Worm (Caenorhabditis elegans) whole organism, young adult: ENCODE measurements around the gene rpn-1.

Experiments used
- B0035.1 ChIP-seq: sonication (generic microtip); optimal IDR thresholded peaks from 2 replicates; lab custom pipeline; 2016; ENCODE audit warnings: missing genetic modification characterization, mild to moderate bottlenecking, missing compliant biosample characterization, missing genotype, missing genetic modification reagents
- B0336.3 ChIP-seq: fragments of 200-800 bp; sonication (Bioruptor generic); IDR thresholded peaks from 2 replicates; pipeline ENCODE4 v1.3.6; 2022; ENCODE audit warnings: missing genetic modification characterization, missing compliant biosample characterization
- C06A6.2 ChIP-seq: fragments of 200-800 bp; sonication (Bioruptor generic); conservative IDR thresholded peaks from 2 replicates; pipeline ENCODE4 v1.3.6; 2022; ENCODE audit warnings: missing genetic modification characterization, missing compliant biosample characterization
- F22D6.2 ChIP-seq: sonication (generic microtip); optimal IDR thresholded peaks from 2 replicates; lab custom pipeline; 2016; ENCODE audit warnings: mild to moderate bottlenecking, missing genetic modification characterization, missing compliant biosample characterization
- F23B12.7 ChIP-seq: sonication (generic microtip); optimal IDR thresholded peaks from 2 replicates; lab custom pipeline; 2017; ENCODE audit warnings: missing genetic modification characterization, mild to moderate bottlenecking, missing compliant biosample characterization, antibody characterized with exemption, moderate library complexity; ENCODE audit not compliant: insufficient read depth
- F33H1.4 ChIP-seq: fragments of 200-800 bp; sonication (Bioruptor generic); IDR thresholded peaks from 2 replicates; pipeline ENCODE4 v1.3.6; 2022; ENCODE audit warnings: missing genetic modification reagents, missing genetic modification characterization, missing compliant biosample characterization
- F39B2.1 ChIP-seq: fragments of 200-800 bp; sonication (Bioruptor generic); IDR thresholded peaks from 2 replicates; pipeline ENCODE4 v1.3.6; 2022; ENCODE audit warnings: missing genetic modification reagents, missing genetic modification characterization, missing compliant biosample characterization
- F55B11.4 ChIP-seq: sonication (generic microtip); optimal IDR thresholded peaks from 2 replicates; lab custom pipeline; 2016; ENCODE audit warnings: missing compliant biosample characterization, missing genetic modification characterization, borderline replicate concordance; ENCODE audit not compliant: insufficient read depth
- T07F8.4 ChIP-seq: sonication (generic microtip); optimal IDR thresholded peaks from 2 replicates; lab custom pipeline; 2016; ENCODE audit warnings: mild to moderate bottlenecking, missing genetic modification characterization, moderate library complexity, missing compliant biosample characterization
- Y53G8AR.9 ChIP-seq: fragments of 200-800 bp; sonication (Bioruptor generic); conservative IDR thresholded peaks from 2 replicates; pipeline ENCODE4 v1.3.6; 2022; ENCODE audit warnings: missing genetic modification reagents, missing genetic modification characterization, missing compliant biosample characterization
- Y56A3A.18 ChIP-seq: fragments of 200-800 bp; sonication (Bioruptor generic); IDR thresholded peaks from 2 replicates; pipeline ENCODE4 v1.3.6; 2022; ENCODE audit warnings: missing genetic modification reagents, missing genetic modification characterization, missing compliant biosample characterization
- Y95B8A.8 ChIP-seq: fragments of 200-800 bp; sonication (Bioruptor generic); IDR thresholded peaks from 2 replicates; pipeline ENCODE4 v1.3.6; 2022; ENCODE audit warnings: missing genetic modification reagents, missing genetic modification characterization, missing compliant biosample characterization
- ZK185.1 ChIP-seq: sonication (generic microtip); optimal IDR thresholded peaks from 2 replicates; lab custom pipeline; 2016; ENCODE audit warnings: mild to moderate bottlenecking, missing genetic modification characterization, missing compliant biosample characterization; ENCODE audit not compliant: poor library complexity, severe bottlenecking
- ama-1 ChIP-seq, 3 experiments: fragments of 150-350 bp in 1 of 3; sonication (generic microtip) in 2 of 3; optimal IDR thresholded peaks; 2 replicates each; lab custom pipeline; 2014 to 2018; ENCODE audit warnings: missing biosample characterization in 2 of 3, missing genetic modification characterization in 2 of 3, missing genetic modification reagents in 2 of 3
- athp-1 ChIP-seq: sonication (generic microtip); optimal IDR thresholded peaks from 2 replicates; lab custom pipeline; 2017; ENCODE audit warnings: mild to moderate bottlenecking, missing genetic modification characterization, missing compliant biosample characterization
- attf-3 ChIP-seq: fragments of 200-800 bp; sonication (Bioruptor generic); conservative IDR thresholded peaks from 2 replicates; pipeline ENCODE4 v1.3.6; 2022; ENCODE audit warnings: missing genetic modification reagents, missing genetic modification characterization, missing compliant biosample characterization
- cebp-2 ChIP-seq: fragments of 200-800 bp; sonication (Bioruptor generic); IDR thresholded peaks from 2 replicates; pipeline ENCODE4 v1.3.6; 2022; ENCODE audit warnings: missing genetic modification characterization, missing compliant biosample characterization
- ceh-27 ChIP-seq: fragments of 200-800 bp; sonication (Bioruptor generic); optimal IDR thresholded peaks from 2 replicates; lab custom pipeline; 2018; ENCODE audit warnings: mild to moderate bottlenecking, missing genetic modification characterization, moderate library complexity, missing compliant biosample characterization
- ceh-58 ChIP-seq: fragments of 200-800 bp; sonication (Bioruptor generic); IDR thresholded peaks from 2 replicates; pipeline ENCODE4 v1.3.6; 2022; ENCODE audit warnings: missing genetic modification characterization, missing compliant biosample characterization
- dox-1 ChIP-seq: fragments of 200-800 bp; sonication (Bioruptor generic); IDR thresholded peaks from 2 replicates; pipeline ENCODE4 v1.3.6; 2022; ENCODE audit warnings: missing genetic modification reagents, missing genetic modification characterization, missing compliant biosample characterization
- dpff-1 ChIP-seq: sonication (generic microtip); optimal IDR thresholded peaks from 2 replicates; lab custom pipeline; 2017; ENCODE audit warnings: mild to moderate bottlenecking, missing genetic modification characterization, missing compliant biosample characterization
- dpl-1 ChIP-seq: fragments of 150-350 bp; optimal IDR thresholded peaks from 2 replicates; lab custom pipeline; 2014; ENCODE audit warnings: missing biosample characterization, missing genetic modification reagents, missing genetic modification characterization
- egrh-3 ChIP-seq: fragments of 200-800 bp; sonication (Bioruptor generic); IDR thresholded peaks from 2 replicates; pipeline ENCODE4 v1.3.6; 2022; ENCODE audit warnings: missing genetic modification reagents, missing genetic modification characterization, missing compliant biosample characterization
- him-1 ChIP-seq: sonication (generic microtip); optimal IDR thresholded peaks from 2 replicates; lab custom pipeline; 2016; ENCODE audit warnings: missing genotype, missing genetic modification reagents, missing genetic modification characterization, missing compliant biosample characterization
- hmg-1.2 ChIP-seq: fragments of 200-800 bp; sonication (Bioruptor generic); IDR thresholded peaks from 2 replicates; pipeline ENCODE4 v1.3.6; 2022; ENCODE audit warnings: missing genetic modification reagents, missing genetic modification characterization, missing compliant biosample characterization
- let-526 ChIP-seq: fragments of 200-800 bp; sonication (Bioruptor generic); IDR thresholded peaks from 2 replicates; pipeline ENCODE4 v1.3.6; 2022; ENCODE audit warnings: missing genetic modification reagents, missing genetic modification characterization, missing compliant biosample characterization
- let-607 ChIP-seq, 2 experiments: fragments of 200-800 bp in 1 of 2; sonication (Bioruptor generic) in 1 of 2; sonication (generic microtip) in 1 of 2; optimal IDR thresholded peaks; 2 replicates each; lab custom pipeline; 2016 to 2018; ENCODE audit warnings: mild to moderate bottlenecking in 2 of 2, missing compliant biosample characterization in 2 of 2, missing genetic modification characterization in 2 of 2, moderate library complexity in 2 of 2, missing genotype in 1 of 2
- lin-26 ChIP-seq: fragments of 200-800 bp; sonication (Bioruptor generic); IDR thresholded peaks from 2 replicates; pipeline ENCODE4 v1.3.6; 2022; ENCODE audit warnings: missing genetic modification reagents, missing genetic modification characterization, missing compliant biosample characterization
- madf-10 ChIP-seq: sonication (generic microtip); optimal IDR thresholded peaks from 2 replicates; lab custom pipeline; 2016; ENCODE audit warnings: mild to moderate bottlenecking, missing genetic modification characterization, missing compliant biosample characterization
- nhr-120 ChIP-seq: fragments of 200-800 bp; sonication (Bioruptor generic); IDR thresholded peaks from 2 replicates; pipeline ENCODE4 v1.3.6; 2022; ENCODE audit warnings: missing genetic modification characterization, missing compliant biosample characterization
- pha-4 ChIP-seq: fragments of 150-350 bp; sonication (generic microtip); optimal IDR thresholded peaks from 2 replicates; lab custom pipeline; 2014; ENCODE audit warnings: missing biosample characterization, missing genetic modification reagents, missing genetic modification characterization
- rpc-1 ChIP-seq, 2 experiments: fragments of 150-350 bp in 1 of 2; sonication (generic microtip) in 1 of 2; optimal IDR thresholded peaks; 2 replicates each; lab custom pipeline; 2014 to 2018; ENCODE audit warnings: missing biosample characterization in 1 of 2, missing genetic modification characterization in 1 of 2, missing genetic modification reagents in 1 of 2, missing genotype in 1 of 2
- sea-2 ChIP-seq: fragments of 200-800 bp; sonication (Bioruptor generic); IDR thresholded peaks from 2 replicates; pipeline ENCODE4 v1.3.6; 2022; ENCODE audit warnings: missing genetic modification characterization, missing compliant biosample characterization
- snpc-1.1 ChIP-seq: sonication (generic microtip); optimal IDR thresholded peaks from 2 replicates; lab custom pipeline; 2017; ENCODE audit warnings: missing genetic modification characterization, mild to moderate bottlenecking, missing compliant biosample characterization, antibody characterized with exemption, moderate library complexity, missing genotype, missing genetic modification reagents; ENCODE audit not compliant: insufficient read depth
- snpc-1.3 ChIP-seq: sonication (generic microtip); optimal IDR thresholded peaks from 2 replicates; lab custom pipeline; 2017; ENCODE audit warnings: missing genetic modification characterization, mild to moderate bottlenecking, missing compliant biosample characterization, antibody characterized with exemption, moderate library complexity, missing genotype, missing genetic modification reagents; ENCODE audit not compliant: insufficient read depth
- somi-1 ChIP-seq: fragments of 200-800 bp; sonication (Bioruptor generic); optimal IDR thresholded peaks from 2 replicates; lab custom pipeline; 2018; ENCODE audit warnings: mild to moderate bottlenecking, missing genetic modification characterization, missing compliant biosample characterization
- tbp1 ChIP-seq: fragments of 200-800 bp; sonication (Bioruptor generic); optimal IDR thresholded peaks from 2 replicates; lab custom pipeline; 2018; ENCODE audit warnings: mild to moderate bottlenecking, missing genetic modification characterization, missing compliant biosample characterization
- unc-62 ChIP-seq: fragments of 150-350 bp; optimal IDR thresholded peaks from 2 replicates; lab custom pipeline; 2014; ENCODE audit warnings: missing biosample characterization, missing genetic modification reagents, missing genetic modification characterization
- ztf-18 ChIP-seq: sonication (generic microtip); optimal IDR thresholded peaks from 2 replicates; lab custom pipeline; 2016; ENCODE audit warnings: missing genotype, mild to moderate bottlenecking, missing genetic modification characterization, missing compliant biosample characterization
- ztf-22 ChIP-seq: fragments of 200-800 bp; sonication (Bioruptor generic); optimal IDR thresholded peaks from 2 replicates; lab custom pipeline; 2018; ENCODE audit warnings: mild to moderate bottlenecking, missing genetic modification characterization, moderate library complexity, missing compliant biosample characterization
- ztf-25 ChIP-seq: fragments of 200-800 bp; sonication (Bioruptor generic); IDR thresholded peaks from 2 replicates; pipeline ENCODE4 v1.3.6; 2022; ENCODE audit warnings: missing genetic modification reagents, missing genetic modification characterization, missing compliant biosample characterization
- ztf-26 ChIP-seq: sonication (generic microtip); optimal IDR thresholded peaks from 2 replicates; lab custom pipeline; 2017; ENCODE audit warnings: missing genetic modification characterization, missing compliant biosample characterization
- ztf-28 ChIP-seq: fragments of 200-800 bp; sonication (Bioruptor generic); IDR thresholded peaks from 2 replicates; pipeline ENCODE4 v1.3.6; 2022; ENCODE audit warnings: missing genetic modification reagents, missing genetic modification characterization, missing compliant biosample characterization

rpn-1 gene

ce11 chrIV:6925520-6925919, 15.8 kb upstream of the rpn-1 start:
- no peak for TF ChIP-seq ama-1 (optimal IDR thresholded peaks at IDR 0.05; lab: Kevin White, UChicago)
- no peak for TF ChIP-seq ama-1 (GFP tag; optimal IDR thresholded peaks at IDR 0.05; lab: Kevin White, UChicago)
- no peak for TF ChIP-seq B0336.3 (GFP tag; lab: Robert Waterston, UW)
- no peak for TF ChIP-seq F22D6.2 (tag; lab: Kevin White, UChicago)

- TF ChIP-seq egrh-3 (GFP tag; lab: Robert Waterston, UW) (no peak), F55B11.4 (tag; lab: Kevin White, UChicago) (no peak), tbp1 (no peak), nhr-120 (GFP tag; lab: Robert Waterston, UW) (no peak), let-526 (no peak), ZK185.1 (tag; lab: Kevin White, UChicago) (no peak), madf-10 (tag; lab: Kevin White, UChicago) (no peak), pha-4 (tag; lab: Kevin White, UChicago) (no peak), unc-62 (GFP tag; lab: Kevin White, UChicago) (no peak), rpc-1 (optimal IDR thresholded peaks at IDR 0.05; lab: Kevin White, UChicago) (no peak), rpc-1 (tag; optimal IDR thresholded peaks at IDR 0.05; lab: Kevin White, UChicago) (no peak)
These were observed 13.4 kb upstream of the rpn-1 start, which contains the start of gene T22D1.1 for ce11 chrIV:6923070-6923469. T22D1.1 (plus strand) TSS chrIV:6923370.

DNA sequence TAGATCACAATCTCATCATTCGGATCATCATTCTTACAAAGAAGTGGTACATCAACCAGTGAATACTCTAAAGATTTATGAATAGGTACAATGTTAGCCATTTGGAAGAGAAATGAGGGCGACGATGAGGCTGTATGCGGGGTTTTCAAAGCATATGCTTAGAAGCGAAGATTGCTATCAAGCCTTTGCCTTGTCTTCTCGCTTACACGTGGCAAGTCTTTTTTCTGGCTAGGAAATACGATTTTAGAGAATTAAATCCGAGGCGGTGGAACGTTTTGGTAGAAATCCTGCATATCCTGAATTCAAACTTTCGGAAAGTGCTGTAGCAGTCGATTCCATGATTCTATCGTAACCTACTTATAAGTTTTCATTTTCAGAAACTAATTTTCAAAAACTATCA, 10.3 kb upstream of the rpn-1 start, which contains the start of gene T22D1.18:
T22D1.18 (minus strand) TSS at position 101 of the 400 bp plus-strand sequence.
- TF ChIP-seq F39B2.1 (no peak), sea-2 (GFP tag; lab: Robert Waterston, UW) (no peak), let-607 (tag; optimal IDR thresholded peaks at IDR 0.05; lab: Kevin White, UChicago) (no peak), nhr-120 (GFP tag; lab: Robert Waterston, UW) (no peak), ztf-28 (GFP tag; lab: Robert Waterston, UW) (no peak), ztf-25 (GFP tag; lab: Robert Waterston, UW) (no peak), ceh-58 (no peak), T07F8.4 (tag; lab: Kevin White, UChicago) (no peak)

DNA sequence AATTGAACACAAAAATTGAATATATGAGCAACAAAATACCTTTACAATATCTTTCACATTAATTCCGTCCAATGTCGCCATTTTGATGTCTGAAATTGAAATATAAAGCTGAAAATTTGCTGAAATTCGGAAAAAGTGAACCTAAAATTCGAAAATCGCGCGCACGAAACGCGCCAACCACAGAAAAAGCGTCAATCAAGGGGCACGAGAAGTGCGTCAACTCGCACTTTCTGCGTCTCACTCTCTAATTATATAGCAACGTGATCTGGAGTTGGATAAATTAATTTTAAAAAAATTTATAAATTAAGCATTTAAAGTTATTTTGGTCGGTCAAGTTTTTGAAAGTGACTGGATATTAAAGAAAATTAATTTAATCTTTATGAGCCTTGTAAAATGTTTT, 9.6 kb upstream of the rpn-1 start, which contains the start of gene ruvb-2:
ruvb-2 (minus strand) TSS at position 89 of the 400 bp plus-strand sequence.
- TF ChIP-seq somi-1 (peak; percentile 65), ztf-22 (GFP tag; lab: Kevin White, UChicago) (no peak), Y95B8A.8 (0 out of 2 replicates have a peak, but pooled peaks have one; percentile 35), F33H1.4 (GFP tag; lab: Robert Waterston, UW) (peak; percentile 77), lin-26 (GFP tag; lab: Robert Waterston, UW) (no peak), Y53G8AR.9 (GFP tag; lab: Robert Waterston, UW) (peak; percentile 62), dpl-1 (GFP tag; lab: Kevin White, UChicago) (peak; percentile 69), snpc-1.3 (tag; lab: Kevin White, UChicago) (peak; percentile 56), ztf-26 (tag; lab: Kevin White, UChicago) (peak; percentile 17), snpc-1.1 (tag; lab: Kevin White, UChicago) (peak; percentile 31), ztf-18 (peak; percentile 97), ZK185.1 (tag; lab: Kevin White, UChicago) (peak; percentile 52), C06A6.2 (no peak; the same call in 1 of the 2 replicates), Y56A3A.18 (0 out of 2 replicates have a peak, but pooled peaks have one; percentile 22), attf-3 (peak; percentile 65; the same call in 1 of the 2 replicates), cebp-2 (no peak), dpff-1 (tag; lab: Kevin White, UChicago) (no peak), athp-1 (tag; lab: Kevin White, UChicago) (peak; percentile 73), hmg-1.2 (GFP tag; lab: Robert Waterston, UW) (peak; percentile 57), him-1 (tag; lab: Kevin White, UChicago) (peak; percentile 66), ceh-27 (GFP tag; lab: Kevin White, UChicago) (no peak), dox-1 (GFP tag; lab: Robert Waterston, UW) (no peak; the same call in 1 of the 2 replicates), B0035.1 (tag; lab: Kevin White, UChicago) (no peak), F23B12.7 (tag; lab: Kevin White, UChicago) (peak; percentile 71)
